Worm (Caenorhabditis elegans) whole organism, late embryonic: Measurements from ENCODE around the gene rpl-39.
A peak's percentile ranks its signal among the peaks of the same experiment; 100 is the strongest.

ENCODE experiments used
- F13H6.1 ChIP-seq: sonication (generic microtip); optimal IDR thresholded peaks from 2 replicates; lab custom pipeline; 2016; ENCODE audit warnings: missing genetic modification characterization, missing compliant biosample characterization
- K02D7.2 ChIP-seq: sonication (generic microtip); optimal IDR thresholded peaks from 2 replicates; lab custom pipeline; 2017; ENCODE audit warnings: mild to moderate bottlenecking, missing genetic modification characterization, missing compliant biosample characterization
- T23F11.4 ChIP-seq: fragments of 200-800 bp; sonication (Bioruptor generic); optimal IDR thresholded peaks from 2 replicates; lab custom pipeline; 2018; ENCODE audit warnings: mild to moderate bottlenecking, missing genetic modification characterization, missing compliant biosample characterization
- Y22D7AL.16 ChIP-seq: sonication (generic microtip); optimal IDR thresholded peaks from 2 replicates; lab custom pipeline; 2016; ENCODE audit warnings: missing genetic modification characterization, missing compliant biosample characterization
- ceh-14 ChIP-seq: sonication (generic microtip); optimal IDR thresholded peaks from 2 replicates; lab custom pipeline; 2016; ENCODE audit warnings: missing genotype, missing genetic modification characterization, missing compliant biosample characterization
- ceh-18 ChIP-seq: sonication (generic microtip); optimal IDR thresholded peaks from 2 replicates; lab custom pipeline; 2016; ENCODE audit warnings: missing genetic modification characterization, missing compliant biosample characterization
- ceh-19 ChIP-seq: fragments of 200-800 bp; sonication (Bioruptor generic); optimal IDR thresholded peaks from 2 replicates; lab custom pipeline; 2018; ENCODE audit warnings: mild to moderate bottlenecking, missing genetic modification characterization, missing compliant biosample characterization
- ceh-2 ChIP-seq: sonication (generic microtip); optimal IDR thresholded peaks from 2 replicates; lab custom pipeline; 2016; ENCODE audit warnings: missing genotype, missing genetic modification characterization, missing compliant biosample characterization
- ceh-22 ChIP-seq: sonication (generic microtip); optimal IDR thresholded peaks from 2 replicates; lab custom pipeline; 2017; ENCODE audit warnings: missing biosample characterization, missing genetic modification characterization
- ceh-24 ChIP-seq: sonication (generic microtip); optimal IDR thresholded peaks from 2 replicates; lab custom pipeline; 2016; ENCODE audit warnings: mild to moderate bottlenecking, missing genetic modification characterization, missing compliant biosample characterization
- ceh-31 ChIP-seq: sonication (generic microtip); optimal IDR thresholded peaks from 2 replicates; lab custom pipeline; 2016; ENCODE audit warnings: missing genetic modification characterization, missing compliant biosample characterization
- ceh-34 ChIP-seq: sonication (generic microtip); optimal IDR thresholded peaks from 2 replicates; lab custom pipeline; 2016; ENCODE audit warnings: mild to moderate bottlenecking, missing genetic modification characterization, missing compliant biosample characterization
- ceh-48 ChIP-seq: sonication (generic microtip); optimal IDR thresholded peaks from 2 replicates; lab custom pipeline; 2016; ENCODE audit warnings: missing genetic modification characterization, inconsistent platforms, missing compliant biosample characterization
- ceh-9 ChIP-seq: sonication (generic microtip); optimal IDR thresholded peaks from 2 replicates; lab custom pipeline; 2016; ENCODE audit warnings: mild to moderate bottlenecking, missing genetic modification characterization, inconsistent platforms, missing compliant biosample characterization
- dmd-4 ChIP-seq: sonication (generic microtip); optimal IDR thresholded peaks from 2 replicates; lab custom pipeline; 2016; ENCODE audit warnings: borderline replicate concordance, missing genetic modification characterization, missing compliant biosample characterization
- dve-1 ChIP-seq: sonication (generic microtip); optimal IDR thresholded peaks from 2 replicates; lab custom pipeline; 2017; ENCODE audit warnings: antibody characterized with exemption, mild to moderate bottlenecking, missing genetic modification characterization, missing compliant biosample characterization
- elt-2 ChIP-seq: sonication (generic microtip); optimal IDR thresholded peaks from 2 replicates; lab custom pipeline; 2016; ENCODE audit warnings: missing genetic modification reagents, missing genetic modification characterization, missing compliant biosample characterization
- elt-4 ChIP-seq: sonication (generic microtip); optimal IDR thresholded peaks from 2 replicates; lab custom pipeline; 2016; ENCODE audit warnings: missing genetic modification characterization, missing compliant biosample characterization
- ets-4 ChIP-seq: sonication (generic microtip); optimal IDR thresholded peaks from 2 replicates; lab custom pipeline; 2016; ENCODE audit warnings: missing genetic modification characterization, missing compliant biosample characterization
- fax-1 ChIP-seq: sonication (generic microtip); optimal IDR thresholded peaks from 2 replicates; lab custom pipeline; 2016; ENCODE audit warnings: missing genotype, missing genetic modification characterization, missing compliant biosample characterization
- fkh-10 ChIP-seq: fragments of 150-350 bp; optimal IDR thresholded peaks from 2 replicates; lab custom pipeline; 2014; ENCODE audit warnings: missing biosample characterization, missing genetic modification reagents, missing genetic modification characterization
- fkh-6 ChIP-seq: sonication (generic microtip); optimal IDR thresholded peaks from 2 replicates; lab custom pipeline; 2016; ENCODE audit warnings: missing genetic modification characterization, missing compliant biosample characterization
- gmeb-2 ChIP-seq: sonication (generic microtip); optimal IDR thresholded peaks from 2 replicates; lab custom pipeline; 2016; ENCODE audit warnings: missing genetic modification characterization, inconsistent platforms, missing compliant biosample characterization
- hlh-13 ChIP-seq: fragments of 200-800 bp; sonication (Bioruptor generic); optimal IDR thresholded peaks from 2 replicates; lab custom pipeline; 2018; ENCODE audit warnings: mild to moderate bottlenecking, missing genetic modification characterization, missing compliant biosample characterization
- hlh-6 ChIP-seq: sonication (generic microtip); optimal IDR thresholded peaks from 2 replicates; lab custom pipeline; 2016; ENCODE audit warnings: missing genotype, missing genetic modification characterization, missing compliant biosample characterization
- hlh-8 ChIP-seq: sonication (generic microtip); optimal IDR thresholded peaks from 2 replicates; lab custom pipeline; 2016; ENCODE audit warnings: missing genotype, missing genetic modification characterization, missing compliant biosample characterization
- lim-6 ChIP-seq: sonication (generic microtip); optimal IDR thresholded peaks from 2 replicates; lab custom pipeline; 2016; ENCODE audit warnings: missing genetic modification characterization, missing compliant biosample characterization
- madf-2 ChIP-seq: sonication (generic microtip); optimal IDR thresholded peaks from 2 replicates; lab custom pipeline; 2017; ENCODE audit warnings: missing genetic modification characterization, missing compliant biosample characterization
- nfya-1 ChIP-seq: sonication (generic microtip); optimal IDR thresholded peaks from 2 replicates; lab custom pipeline; 2017; ENCODE audit warnings: missing genetic modification characterization, mild to moderate bottlenecking, missing compliant biosample characterization, antibody characterized with exemption, moderate library complexity
- nhr-11 ChIP-seq: fragments of 150-350 bp; optimal IDR thresholded peaks from 2 replicates; lab custom pipeline; 2014; ENCODE audit warnings: missing biosample characterization, missing genetic modification characterization
- nhr-232 ChIP-seq: sonication (generic microtip); optimal IDR thresholded peaks from 2 replicates; lab custom pipeline; 2016; ENCODE audit warnings: missing genetic modification characterization, missing compliant biosample characterization
- odd-2 ChIP-seq: sonication (generic microtip); optimal IDR thresholded peaks from 2 replicates; lab custom pipeline; 2017; ENCODE audit warnings: antibody characterized with exemption, mild to moderate bottlenecking, missing genetic modification characterization, missing compliant biosample characterization
- pag-3 ChIP-seq: sonication (generic microtip); optimal IDR thresholded peaks from 2 replicates; lab custom pipeline; 2016; ENCODE audit warnings: missing compliant biosample characterization, missing genetic modification characterization, borderline replicate concordance
- pha-2 ChIP-seq: sonication (generic microtip); optimal IDR thresholded peaks from 2 replicates; lab custom pipeline; 2017; ENCODE audit warnings: mild to moderate bottlenecking, missing genetic modification characterization, missing compliant biosample characterization
- pros-1 ChIP-seq: fragments of 150-350 bp; optimal IDR thresholded peaks from 2 replicates; lab custom pipeline; 2014; ENCODE audit warnings: missing biosample characterization, missing genetic modification reagents, missing genetic modification characterization
- ref-2 ChIP-seq: sonication (generic microtip); optimal IDR thresholded peaks from 2 replicates; lab custom pipeline; 2016; ENCODE audit warnings: missing genetic modification characterization, missing compliant biosample characterization
- rnt-1 ChIP-seq: sonication (generic microtip); optimal IDR thresholded peaks from 2 replicates; lab custom pipeline; 2016; ENCODE audit warnings: missing genetic modification characterization, missing compliant biosample characterization
- sdc-2 ChIP-seq: sonication (generic microtip); optimal IDR thresholded peaks from 2 replicates; lab custom pipeline; 2016; ENCODE audit warnings: missing genotype, missing genetic modification characterization, missing compliant biosample characterization
- syd-9 ChIP-seq: sonication (generic microtip); optimal IDR thresholded peaks from 2 replicates; lab custom pipeline; 2016; ENCODE audit warnings: mild to moderate bottlenecking, missing genetic modification characterization, moderate library complexity, missing compliant biosample characterization
- tbx-2 ChIP-seq: sonication (generic microtip); optimal IDR thresholded peaks from 2 replicates; lab custom pipeline; 2016; ENCODE audit warnings: missing genetic modification characterization, missing compliant biosample characterization
- unc-42 ChIP-seq: sonication (generic microtip); optimal IDR thresholded peaks from 2 replicates; lab custom pipeline; 2016; ENCODE audit warnings: missing genotype, missing genetic modification characterization, missing compliant biosample characterization
- unc-55 ChIP-seq: sonication (generic microtip); optimal IDR thresholded peaks from 2 replicates; lab custom pipeline; 2017; ENCODE audit warnings: missing biosample characterization, missing genetic modification reagents, missing genetic modification characterization
- zip-5 ChIP-seq: sonication (generic microtip); optimal IDR thresholded peaks from 2 replicates; lab custom pipeline; 2016; ENCODE audit warnings: missing genetic modification characterization, missing compliant biosample characterization

The rpl-39 gene

ce11 chrV:7733240-7733765 is 42.6 kb downstream of the rpl-39 start:
- TF ChIP-seq ceh-14 (tag; lab: Kevin White, UChicago) (no peak), nhr-232 (tag; lab: Kevin White, UChicago) (no peak), pros-1 (tag; lab: Kevin White, UChicago) (no peak), zip-5 (no peak), ceh-19 (GFP tag; lab: Kevin White, UChicago) (no peak), madf-2 (tag; lab: Kevin White, UChicago) (no peak), Y22D7AL.16 (tag; lab: Kevin White, UChicago) (no peak), ceh-24 (tag; lab: Kevin White, UChicago) (no peak), fkh-10 (GFP tag; lab: Kevin White, UChicago) (no peak), syd-9 (no peak)

- no peak for TF ChIP-seq unc-55 (GFP tag; lab: Kevin White, UChicago)
- peak; percentile 7 for TF ChIP-seq K02D7.2 (tag; lab: Kevin White, UChicago)
- no peak for TF ChIP-seq elt-4 (tag; lab: Kevin White, UChicago)
- no peak for TF ChIP-seq hlh-6
- peak; percentile 3 for TF ChIP-seq nfya-1 (tag; lab: Kevin White, UChicago)
- no peak for TF ChIP-seq fkh-10 (GFP tag; lab: Kevin White, UChicago)
- peak; percentile 15 for TF ChIP-seq dve-1 (tag; lab: Kevin White, UChicago)
- TF ChIP-seq gmeb-2 = no peak
- TF ChIP-seq elt-2 = peak; percentile 5
- TF ChIP-seq ceh-14 (tag; lab: Kevin White, UChicago) = no peak
- peak; percentile 8 for TF ChIP-seq T23F11.4 (GFP tag; lab: Kevin White, UChicago)
- TF ChIP-seq, all 69 proteins: peak for 5
Observed at ce11 chrV:7730488-7730887, 45.4 kb downstream of the rpl-39 start.

- no peak for TF ChIP-seq ets-4
Observed at ce11 chrV:7728679-7729027, 47.2 kb downstream of the rpl-39 start, which contains the start of gene Y97E10C.1. Gene Y97E10C.1, plus strand, starts transcription at chrV:7728879.

- no peak for TF ChIP-seq elt-4 (tag; lab: Kevin White, UChicago)
- no peak for TF ChIP-seq elt-2
- no peak for TF ChIP-seq fkh-10 (GFP tag; lab: Kevin White, UChicago)
- no peak for TF ChIP-seq odd-2 (tag; lab: Kevin White, UChicago)
- TF ChIP-seq nhr-232 (tag; lab: Kevin White, UChicago) = no peak
- no peak for TF ChIP-seq K02D7.2 (tag; lab: Kevin White, UChicago)
- TF ChIP-seq dmd-4 (tag; lab: Kevin White, UChicago) = peak; percentile 17
- TF ChIP-seq ceh-22 (tag; lab: Kevin White, UChicago) = no peak
- peak; percentile 92 for TF ChIP-seq ceh-14 (tag; lab: Kevin White, UChicago)
- TF ChIP-seq ref-2 (tag; lab: Kevin White, UChicago) = peak; percentile 11
- peak; percentile 97 for TF ChIP-seq ceh-18 (tag; lab: Kevin White, UChicago)
- TF ChIP-seq sdc-2 = no peak
- peak; percentile 77 for TF ChIP-seq ceh-31 (tag; lab: Kevin White, UChicago)
- TF ChIP-seq ceh-34 (tag; lab: Kevin White, UChicago) = peak; percentile 84
- TF ChIP-seq Y22D7AL.16 (tag; lab: Kevin White, UChicago) = no peak
- peak; percentile 57 for TF ChIP-seq tbx-2 (tag; lab: Kevin White, UChicago)
- peak; percentile 82 for TF ChIP-seq nfya-1 (tag; lab: Kevin White, UChicago)
- TF ChIP-seq T23F11.4 (GFP tag; lab: Kevin White, UChicago) = peak; percentile 19
- TF ChIP-seq ceh-2 (tag; lab: Kevin White, UChicago) = peak; percentile 0
- TF ChIP-seq pros-1 (tag; lab: Kevin White, UChicago) = no peak
- peak; percentile 53 for TF ChIP-seq rnt-1
- peak; percentile 32 for TF ChIP-seq dve-1 (tag; lab: Kevin White, UChicago)
- no peak for TF ChIP-seq pag-3
- peak; percentile 20 for TF ChIP-seq unc-55 (GFP tag; lab: Kevin White, UChicago)
- no peak for TF ChIP-seq F13H6.1
- peak; percentile 58 for TF ChIP-seq syd-9
- peak; percentile 95 for TF ChIP-seq unc-42
- peak; percentile 63 for TF ChIP-seq ceh-48 (tag; lab: Kevin White, UChicago)
- no peak for TF ChIP-seq pha-2 (tag; lab: Kevin White, UChicago)
- no peak for TF ChIP-seq ceh-9 (tag; lab: Kevin White, UChicago)
- peak; percentile 87 for TF ChIP-seq lim-6
- no peak for TF ChIP-seq fkh-6 (tag; lab: Kevin White, UChicago)
- TF ChIP-seq ceh-19 (GFP tag; lab: Kevin White, UChicago) = peak; percentile 47
- TF ChIP-seq fax-1 = no peak
- no peak for TF ChIP-seq nhr-11 (tag; lab: Kevin White, UChicago)
- TF ChIP-seq hlh-8 (tag; lab: Kevin White, UChicago) = peak; percentile 31
- TF ChIP-seq hlh-13 (GFP tag; lab: Kevin White, UChicago) = peak; percentile 29
Observed at ce11 chrV:7728003-7728678, 47.7 kb downstream of the rpl-39 start.
